Worm (Caenorhabditis elegans) whole organism, mixed stage, embryonic: ENCODE data around the gene F28H6.7.

Source experiments
- M03D4.4 ChIP-seq: sonication (generic microtip); optimal IDR thresholded peaks from 2 replicates; lab custom pipeline; 2017; ENCODE audit warnings: mild to moderate bottlenecking, missing genetic modification characterization, missing compliant biosample characterization
- blmp-1 ChIP-seq: fragments of 150-350 bp; optimal IDR thresholded peaks from 2 replicates; lab custom pipeline; 2014; ENCODE audit warnings: missing biosample characterization, missing genetic modification characterization
- ceh-39 ChIP-seq: fragments of 150-350 bp; optimal IDR thresholded peaks from 2 replicates; lab custom pipeline; 2014; ENCODE audit warnings: missing biosample characterization, missing genetic modification characterization
- ceh-43 ChIP-seq: fragments of 200-800 bp; sonication (Bioruptor generic); optimal IDR thresholded peaks from 2 replicates; lab custom pipeline; 2018; ENCODE audit warnings: mild to moderate bottlenecking, missing genetic modification characterization, moderate library complexity, missing compliant biosample characterization
- ceh-83 ChIP-seq: fragments of 200-800 bp; sonication (Bioruptor generic); optimal IDR thresholded peaks from 2 replicates; lab custom pipeline; 2018; ENCODE audit warnings: mild to moderate bottlenecking, missing genetic modification characterization, missing compliant biosample characterization
- ces-1 ChIP-seq: fragments of 150-350 bp; optimal IDR thresholded peaks from 2 replicates; lab custom pipeline; 2014; ENCODE audit warnings: missing biosample characterization, missing genetic modification reagents, missing genetic modification characterization
- cnd-1 ChIP-seq: fragments of 200-800 bp; sonication (Bioruptor generic); optimal IDR thresholded peaks from 2 replicates; lab custom pipeline; 2018; ENCODE audit warnings: mild to moderate bottlenecking, missing genetic modification characterization, missing compliant biosample characterization
- drap-1 ChIP-seq: fragments of 200-800 bp; sonication (Bioruptor generic); optimal IDR thresholded peaks from 3 replicates; lab custom pipeline; 2018; ENCODE audit warnings: mild to moderate bottlenecking, missing genetic modification characterization, missing compliant biosample characterization
- elt-1 ChIP-seq: sonication (generic microtip); optimal IDR thresholded peaks from 2 replicates; lab custom pipeline; 2017; ENCODE audit warnings: missing genetic modification characterization, mild to moderate bottlenecking, missing compliant biosample characterization, antibody characterized with exemption, moderate library complexity, borderline replicate concordance; ENCODE audit not compliant: insufficient read depth
- elt-3 ChIP-seq: fragments of 150-350 bp; optimal IDR thresholded peaks from 2 replicates; lab custom pipeline; 2014; ENCODE audit warnings: missing biosample characterization, missing genetic modification characterization
- flh-1 ChIP-seq: fragments of 200-800 bp; sonication (Bioruptor generic); optimal IDR thresholded peaks from 2 replicates; lab custom pipeline; 2018; ENCODE audit warnings: mild to moderate bottlenecking, missing genetic modification characterization, moderate library complexity, missing compliant biosample characterization
- ham-2 ChIP-seq: fragments of 200-800 bp; sonication (Bioruptor generic); optimal IDR thresholded peaks from 2 replicates; lab custom pipeline; 2018; ENCODE audit warnings: mild to moderate bottlenecking, missing genetic modification characterization, missing compliant biosample characterization
- hlh-1 ChIP-seq: fragments of 150-350 bp; optimal IDR thresholded peaks from 2 replicates; lab custom pipeline; 2014; ENCODE audit warnings: missing biosample characterization, missing genetic modification reagents, missing genetic modification characterization
- lin-13 ChIP-seq: fragments of 150-350 bp; optimal IDR thresholded peaks from 2 replicates; lab custom pipeline; 2014; ENCODE audit warnings: missing biosample characterization, missing genetic modification characterization
- lin-32 ChIP-seq: fragments of 200-800 bp; sonication (Bioruptor generic); optimal IDR thresholded peaks from 2 replicates; lab custom pipeline; 2018; ENCODE audit warnings: mild to moderate bottlenecking, missing genetic modification characterization, missing compliant biosample characterization
- lsy-2 ChIP-seq: fragments of 150-350 bp; optimal IDR thresholded peaks from 2 replicates; lab custom pipeline; 2014; ENCODE audit warnings: missing biosample characterization, missing genetic modification characterization
- mab-5 ChIP-seq: fragments of 150-350 bp; optimal IDR thresholded peaks from 2 replicates; lab custom pipeline; 2014; ENCODE audit warnings: missing biosample characterization, missing genetic modification characterization
- mep-1 ChIP-seq: fragments of 150-350 bp; optimal IDR thresholded peaks from 2 replicates; lab custom pipeline; 2017; ENCODE audit warnings: missing biosample characterization, missing genetic modification reagents, missing genetic modification characterization, inconsistent platforms
- mls-2 ChIP-seq: sonication (generic microtip); optimal IDR thresholded peaks from 2 replicates; lab custom pipeline; 2016; ENCODE audit warnings: mild to moderate bottlenecking, missing genetic modification characterization, moderate library complexity, missing compliant biosample characterization
- nhr-12 ChIP-seq: fragments of 150-350 bp; optimal IDR thresholded peaks from 2 replicates; lab custom pipeline; 2014; ENCODE audit warnings: missing biosample characterization, missing genetic modification characterization
- nhr-2 ChIP-seq: fragments of 150-350 bp; optimal IDR thresholded peaks from 2 replicates; lab custom pipeline; 2014; ENCODE audit warnings: missing biosample characterization, missing genetic modification characterization
- nhr-237 ChIP-seq: fragments of 150-350 bp; optimal IDR thresholded peaks from 2 replicates; lab custom pipeline; 2014; ENCODE audit warnings: missing biosample characterization, missing genetic modification characterization
- nhr-28 ChIP-seq: fragments of 150-350 bp; optimal IDR thresholded peaks from 2 replicates; lab custom pipeline; 2014; ENCODE audit warnings: missing biosample characterization, missing genetic modification characterization
- nhr-76 ChIP-seq: sonication (generic microtip); optimal IDR thresholded peaks from 2 replicates; lab custom pipeline; 2017; ENCODE audit warnings: missing biosample characterization, missing genetic modification characterization
- pha-4 ChIP-seq: fragments of 150-350 bp; optimal IDR thresholded peaks from 2 replicates; lab custom pipeline; 2018; ENCODE audit warnings: missing biosample characterization, missing genetic modification reagents, missing genetic modification characterization
- sem-2 ChIP-seq: fragments of 200-800 bp; sonication (Bioruptor generic); optimal IDR thresholded peaks from 2 replicates; lab custom pipeline; 2018; ENCODE audit warnings: mild to moderate bottlenecking, missing genetic modification characterization, missing compliant biosample characterization
- snpc-4 ChIP-seq: fragments of 150-350 bp; optimal IDR thresholded peaks from 2 replicates; lab custom pipeline; 2014; ENCODE audit warnings: missing biosample characterization, missing genetic modification characterization
- sptf-1 ChIP-seq: sonication (generic microtip); optimal IDR thresholded peaks from 2 replicates; lab custom pipeline; 2017; ENCODE audit warnings: mild to moderate bottlenecking, missing genetic modification characterization, moderate library complexity, missing compliant biosample characterization
- unc-120 ChIP-seq: sonication (generic microtip); optimal IDR thresholded peaks from 2 replicates; lab custom pipeline; 2017; ENCODE audit warnings: missing genetic modification characterization, missing compliant biosample characterization; ENCODE audit not compliant: poor library complexity, severe bottlenecking
- unc-39 ChIP-seq: fragments of 150-350 bp; optimal IDR thresholded peaks from 2 replicates; lab custom pipeline; 2014; ENCODE audit warnings: missing biosample characterization, missing genetic modification characterization
- zip-8 ChIP-seq: fragments of 150-350 bp; optimal IDR thresholded peaks from 2 replicates; lab custom pipeline; 2014; ENCODE audit warnings: missing biosample characterization, missing genetic modification characterization
- ztf-11 ChIP-seq: fragments of 150-350 bp; optimal IDR thresholded peaks from 2 replicates; lab custom pipeline; 2014; ENCODE audit warnings: missing biosample characterization, missing genetic modification characterization

The F28H6.7 gene

DNA sequence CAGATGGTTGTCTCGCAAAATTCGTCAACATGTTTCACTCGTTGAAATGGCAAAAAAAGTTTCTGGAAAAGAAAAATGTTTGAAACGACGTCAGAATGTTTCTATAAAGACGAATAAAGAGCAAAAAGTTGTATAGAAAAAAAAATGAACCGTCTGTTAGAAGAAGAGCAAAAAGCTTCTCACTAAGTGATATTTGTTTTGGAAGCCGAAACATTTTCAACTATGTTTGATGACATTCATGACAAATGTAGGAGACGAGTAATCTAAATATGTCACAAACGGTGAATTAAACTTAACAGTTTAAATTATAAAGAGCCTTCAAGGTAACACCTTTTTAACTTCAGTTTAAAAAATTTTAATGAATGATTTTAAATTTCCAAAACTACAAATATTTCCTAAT lies 24.1 kb downstream of the F28H6.7 start, which contains the start of gene nkat-1:
nkat-1 (minus strand) TSS at position 101 of the 400 bp plus-strand sequence.
- TF ChIP-seq cnd-1 (tag; lab: Kevin White, UChicago): no peak
- no peak for TF ChIP-seq unc-39 (tag; lab: Kevin White, UChicago)
- TF ChIP-seq nhr-237 (tag; lab: Kevin White, UChicago): no peak
- no peak for TF ChIP-seq sptf-1 (tag; lab: Kevin White, UChicago)
- TF ChIP-seq ceh-43 (GFP tag; lab: Kevin White, UChicago): no peak
- no peak for TF ChIP-seq mls-2 (tag; lab: Kevin White, UChicago)
- no peak for TF ChIP-seq elt-1 (tag; lab: Kevin White, UChicago)
- TF ChIP-seq nhr-12: no peak
- no peak for TF ChIP-seq sem-2 (GFP tag; lab: Kevin White, UChicago)
- no peak for TF ChIP-seq zip-8 (tag; lab: Kevin White, UChicago)
- no peak for TF ChIP-seq M03D4.4
- TF ChIP-seq nhr-2 (tag; lab: Kevin White, UChicago): no peak
- no peak for TF ChIP-seq snpc-4 (tag; lab: Kevin White, UChicago)
- TF ChIP-seq ham-2 (GFP tag; lab: Kevin White, UChicago): no peak
- TF ChIP-seq lin-32 (GFP tag; lab: Kevin White, UChicago): no peak
- no peak for TF ChIP-seq hlh-1 (tag; lab: Kevin White, UChicago)
- no peak for TF ChIP-seq drap-1 (GFP tag; lab: Kevin White, UChicago)
- TF ChIP-seq flh-1: no peak
- TF ChIP-seq unc-120 (tag; lab: Kevin White, UChicago): no peak
- no peak for TF ChIP-seq elt-3
- TF ChIP-seq, all 35 proteins: peak for 0

DNA sequence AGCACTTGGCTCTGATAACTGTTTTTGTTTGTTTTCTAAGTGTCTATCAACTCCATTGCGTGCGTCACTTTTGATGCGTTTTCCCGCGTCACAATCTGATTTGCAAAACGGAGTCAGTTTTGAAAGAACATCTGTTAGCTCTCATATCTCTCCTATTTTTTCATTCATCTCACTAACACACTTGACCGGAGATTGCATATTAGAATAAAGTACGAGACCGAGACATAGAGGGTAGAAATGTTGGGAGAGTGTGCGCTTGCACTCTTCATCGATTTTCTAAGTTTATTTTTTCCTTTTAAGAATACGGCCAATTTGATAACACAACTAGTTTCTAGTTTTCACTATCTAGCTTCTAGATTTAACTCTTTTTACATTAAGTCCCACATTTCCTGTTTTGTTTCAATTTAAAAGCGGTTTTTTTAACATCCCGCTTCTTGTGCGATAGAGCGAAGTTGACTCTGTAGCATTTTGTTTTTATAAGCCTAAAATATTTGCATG lies 25.5 kb downstream of the F28H6.7 start:
- TF ChIP-seq mep-1 (tag; lab: Kevin White, UChicago) (no peak), ces-1 (peak; percentile 71), nhr-2 (tag; lab: Kevin White, UChicago) (peak; percentile 54), nhr-28 (no peak), nhr-12 (no peak), elt-3 (no peak), sptf-1 (tag; lab: Kevin White, UChicago) (no peak), blmp-1 (tag; lab: Kevin White, UChicago) (no peak), mls-2 (tag; lab: Kevin White, UChicago) (no peak), snpc-4 (tag; lab: Kevin White, UChicago) (no peak), hlh-1 (tag; lab: Kevin White, UChicago) (no peak), ceh-39 (tag; lab: Kevin White, UChicago) (no peak)

DNA sequence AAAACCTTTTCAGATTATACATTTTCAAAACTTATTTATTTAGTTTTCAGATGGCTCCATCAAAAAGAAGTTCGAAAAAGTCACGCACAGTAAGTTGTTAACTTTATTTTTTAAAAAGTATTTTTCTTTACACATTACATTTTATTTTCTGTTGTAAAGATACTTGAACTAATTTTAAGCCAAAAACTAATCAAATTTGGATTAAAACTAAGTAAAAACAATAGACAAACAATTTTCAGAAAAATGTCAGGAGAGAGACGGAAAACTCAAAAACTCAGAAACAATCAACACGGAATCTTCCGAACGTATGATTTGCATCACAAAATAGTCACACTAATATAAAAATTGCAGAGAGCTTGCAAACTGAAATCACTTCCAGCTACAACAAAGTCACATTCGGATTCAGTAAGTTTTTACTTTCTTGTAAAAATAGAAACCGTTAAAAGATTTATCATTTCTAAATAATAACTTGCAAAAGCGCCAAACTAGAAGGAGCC lies 26.0 kb downstream of the F28H6.7 start, which contains the start of gene ceh-89:
ceh-89 (plus strand) TSS at position 51 of the 497 bp plus-strand sequence.
- no peak for TF ChIP-seq pha-4
- no peak for TF ChIP-seq ceh-83
- no peak for TF ChIP-seq lin-13
- no peak for TF ChIP-seq mls-2 (tag; lab: Kevin White, UChicago)
- no peak for TF ChIP-seq nhr-237 (tag; lab: Kevin White, UChicago)
- no peak for TF ChIP-seq ceh-39 (tag; lab: Kevin White, UChicago)
- no peak for TF ChIP-seq lsy-2
- no peak for TF ChIP-seq unc-39 (tag; lab: Kevin White, UChicago)
- TF ChIP-seq sem-2 (GFP tag; lab: Kevin White, UChicago): no peak
- TF ChIP-seq ces-1: no peak
- TF ChIP-seq nhr-76 (tag; lab: Kevin White, UChicago): no peak
- no peak for TF ChIP-seq nhr-2 (tag; lab: Kevin White, UChicago)
- TF ChIP-seq lin-32 (GFP tag; lab: Kevin White, UChicago): no peak
- TF ChIP-seq cnd-1 (tag; lab: Kevin White, UChicago): no peak

DNA sequence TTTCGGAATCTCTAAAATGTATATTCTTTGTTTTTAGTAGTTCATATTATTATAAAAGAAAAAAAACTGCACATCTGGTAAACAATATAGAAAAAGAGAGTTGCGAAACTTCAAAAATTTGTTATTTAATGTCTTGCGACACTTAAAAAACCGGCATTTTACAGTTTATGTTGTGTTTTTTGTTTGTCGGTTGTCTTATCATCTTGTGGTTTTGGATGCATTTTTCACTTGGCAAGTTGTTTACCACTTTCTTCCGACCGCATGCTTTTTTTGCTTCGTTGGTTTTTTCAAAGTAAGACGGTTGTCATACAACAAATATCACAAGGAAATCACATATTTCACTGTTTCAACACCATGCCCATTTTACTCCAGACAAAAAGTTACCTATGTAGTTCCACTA lies 29.7 kb downstream of the F28H6.7 start:
- no peak for TF ChIP-seq nhr-76 (tag; lab: Kevin White, UChicago)
- TF ChIP-seq pha-4: no peak
- TF ChIP-seq sptf-1 (tag; lab: Kevin White, UChicago): no peak

DNA sequence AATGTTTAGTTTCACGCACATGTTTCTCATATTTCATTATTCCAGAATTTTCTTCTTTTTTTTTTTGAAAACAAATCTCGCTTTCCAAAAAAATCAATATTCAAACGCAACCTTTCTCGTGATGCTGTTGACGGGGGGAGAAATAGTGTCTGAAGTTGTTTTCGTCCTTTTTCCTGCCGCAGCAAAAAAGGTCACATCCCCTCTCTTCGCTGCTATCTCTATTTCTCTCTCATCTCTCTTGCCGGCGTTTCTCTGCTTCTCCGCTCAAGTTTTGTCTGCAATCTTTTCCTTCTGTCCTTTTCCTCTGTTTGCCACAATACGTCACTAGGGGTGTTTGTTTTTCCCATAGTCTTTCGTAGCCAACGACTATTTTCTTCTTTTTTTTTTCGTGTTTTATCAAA lies 30.8 kb downstream of the F28H6.7 start:
- peak; percentile 37 for TF ChIP-seq pha-4
- TF ChIP-seq zip-8 (tag; lab: Kevin White, UChicago): no peak
- no peak for TF ChIP-seq sptf-1 (tag; lab: Kevin White, UChicago)
- no peak for TF ChIP-seq lsy-2
- no peak for TF ChIP-seq M03D4.4
- TF ChIP-seq elt-3: no peak
- peak; percentile 69 for TF ChIP-seq unc-120 (tag; lab: Kevin White, UChicago)
- no peak for TF ChIP-seq ceh-43 (GFP tag; lab: Kevin White, UChicago)
- TF ChIP-seq drap-1 (GFP tag; lab: Kevin White, UChicago): no peak
- TF ChIP-seq elt-1 (tag; lab: Kevin White, UChicago): no peak
- no peak for TF ChIP-seq mab-5 (tag; lab: Kevin White, UChicago)
- TF ChIP-seq sem-2 (GFP tag; lab: Kevin White, UChicago): no peak
- TF ChIP-seq nhr-237 (tag; lab: Kevin White, UChicago): peak; percentile 55
- TF ChIP-seq nhr-76 (tag; lab: Kevin White, UChicago): no peak
- TF ChIP-seq ceh-83: no peak
- no peak for TF ChIP-seq mls-2 (tag; lab: Kevin White, UChicago)
- TF ChIP-seq unc-39 (tag; lab: Kevin White, UChicago): no peak
- TF ChIP-seq nhr-2 (tag; lab: Kevin White, UChicago): no peak
- TF ChIP-seq hlh-1 (tag; lab: Kevin White, UChicago): no peak
- TF ChIP-seq ces-1: peak; percentile 22
- no peak for TF ChIP-seq blmp-1 (tag; lab: Kevin White, UChicago)
- peak; percentile 18 for TF ChIP-seq mep-1 (tag; lab: Kevin White, UChicago)
- no peak for TF ChIP-seq ztf-11
- TF ChIP-seq nhr-12: no peak
- no peak for TF ChIP-seq ceh-39 (tag; lab: Kevin White, UChicago)
- no peak for TF ChIP-seq lin-32 (GFP tag; lab: Kevin White, UChicago)
- TF ChIP-seq snpc-4 (tag; lab: Kevin White, UChicago): no peak
- no peak for TF ChIP-seq cnd-1 (tag; lab: Kevin White, UChicago)
